Worm (Caenorhabditis elegans): Measurements from ENCODE around the gene inx-2.
A peak's percentile ranks its signal among the peaks of the same experiment; 100 is the strongest.

The inx-2 gene

DNA sequence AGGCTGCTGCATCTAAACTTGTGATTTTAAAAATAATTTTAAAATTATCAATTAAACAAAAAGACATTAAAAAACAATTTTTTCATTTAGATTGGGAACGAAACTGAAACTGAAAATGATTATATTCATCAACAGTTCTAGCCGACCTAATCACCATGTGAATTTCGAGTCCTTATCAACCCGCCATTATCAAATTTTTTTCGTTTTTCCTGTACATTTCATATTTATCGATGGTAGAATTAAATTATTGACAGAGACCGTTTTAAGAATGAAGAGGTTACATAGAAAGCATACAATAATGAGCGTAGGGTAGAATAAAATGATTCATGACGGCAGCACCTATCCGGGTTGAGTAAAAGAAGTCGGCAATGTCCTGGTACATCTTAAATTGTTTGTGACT, 27.7 kb upstream of the inx-2 start, which contains the start of gene asm-2:
TSS of gene asm-2 (minus strand) at position 12 of the 400 bp plus-strand sequence.
- TF ChIP-seq ztf-23 (GFP tag; IDR thresholded peaks at IDR 0.05) (no peak), med-1 (GFP tag; optimal IDR thresholded peaks at IDR 0.05; ENCODE audit: insufficient read depth) (no peak), klf-2 (GFP tag; conservative IDR thresholded peaks at IDR 0.05) (no peak), ref-1 (GFP tag; conservative IDR thresholded peaks at IDR 0.05) (no peak), cog-1 (tag; optimal IDR thresholded peaks at IDR 0.05) (no peak), ztf-29 (GFP tag; IDR thresholded peaks at IDR 0.05) (no peak), T22C8.4 (GFP tag; IDR thresholded peaks at IDR 0.05) (no peak), flt-1 (GFP tag; IDR thresholded peaks at IDR 0.05) (no peak)

DNA sequence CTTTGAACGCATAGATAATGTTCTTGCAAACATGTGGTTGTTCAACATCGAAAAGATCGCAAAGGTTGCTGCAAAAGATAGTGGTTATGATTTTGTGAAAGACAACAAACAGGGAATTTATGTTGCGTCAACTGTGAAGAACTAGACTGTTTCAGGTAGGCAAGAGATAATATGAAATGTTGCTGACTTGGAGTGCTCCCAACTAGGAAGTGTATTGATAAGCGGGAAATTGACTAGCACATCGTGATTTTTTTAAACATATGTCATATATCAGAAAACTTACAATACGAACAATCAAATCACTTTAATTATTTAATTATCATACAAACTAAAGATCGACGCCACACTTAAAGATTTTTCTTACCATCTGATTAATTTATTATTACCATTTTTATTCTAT, 26.7 kb upstream of the inx-2 start:
- TF ChIP-seq T22C8.4 (GFP tag; IDR thresholded peaks at IDR 0.05) (no peak), ztf-23 (GFP tag; IDR thresholded peaks at IDR 0.05) (no peak), ztf-29 (GFP tag; IDR thresholded peaks at IDR 0.05) (no peak), flt-1 (GFP tag; IDR thresholded peaks at IDR 0.05) (no peak)

DNA sequence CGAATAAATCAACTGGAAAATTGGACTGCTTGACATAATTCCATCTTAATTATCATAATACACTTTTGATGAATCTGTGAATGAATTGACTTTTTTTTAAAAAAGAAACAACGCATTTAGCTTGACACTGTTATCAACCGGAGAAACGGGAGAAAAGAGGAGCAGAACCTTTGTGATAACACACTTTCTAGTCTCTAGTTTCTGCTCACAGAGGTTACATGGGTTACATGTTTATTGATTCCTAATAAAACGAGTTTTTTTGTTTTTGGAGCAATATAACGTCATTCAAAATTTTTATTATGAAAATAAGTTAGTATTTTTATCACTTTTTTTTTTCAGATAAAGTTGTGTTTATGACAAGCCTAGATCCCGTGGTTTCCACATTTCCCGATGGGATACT, 21.4 kb upstream of the inx-2 start, which contains the start of gene hizr-1:
TSS of gene hizr-1 (plus strand) at position 340 of the 400 bp plus-strand sequence.
- no peak for TF ChIP-seq cog-1 (tag; optimal IDR thresholded peaks at IDR 0.05)
- no peak for TF ChIP-seq ref-1 (GFP tag; conservative IDR thresholded peaks at IDR 0.05)
- TF ChIP-seq ztf-29 (GFP tag; IDR thresholded peaks at IDR 0.05), result no peak
- TF ChIP-seq klf-2 (GFP tag; conservative IDR thresholded peaks at IDR 0.05), result no peak
- no peak for TF ChIP-seq med-1 (GFP tag; optimal IDR thresholded peaks at IDR 0.05; ENCODE audit: insufficient read depth)
- TF ChIP-seq T22C8.4 (GFP tag; IDR thresholded peaks at IDR 0.05), result no peak
- TF ChIP-seq ztf-23 (GFP tag; IDR thresholded peaks at IDR 0.05), result no peak
- TF ChIP-seq tab-1 (GFP tag; IDR thresholded peaks at IDR 0.05), result no peak
- TF ChIP-seq flt-1 (GFP tag; IDR thresholded peaks at IDR 0.05), result no peak

DNA sequence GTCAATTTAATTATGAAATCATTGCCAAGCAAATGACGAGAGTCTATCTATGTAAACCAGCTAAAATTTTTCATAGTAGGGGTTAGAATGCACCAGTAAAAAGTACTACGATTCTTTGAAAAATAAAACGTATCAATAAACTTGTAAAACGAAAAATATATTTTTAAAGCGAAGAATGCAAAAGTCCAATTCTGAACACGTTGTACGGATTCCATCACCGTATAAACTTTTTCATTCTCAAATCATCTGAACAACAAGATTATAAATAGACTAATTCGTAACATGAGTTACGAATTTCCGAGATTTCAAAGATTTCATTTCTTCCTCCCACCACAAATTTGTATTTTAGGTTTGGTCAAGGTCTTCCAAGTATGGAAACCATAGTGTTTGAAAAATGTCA, 20.2 kb upstream of the inx-2 start, which contains the start of gene nlp-57:
TSS of gene nlp-57 (plus strand) at position 301 of the 400 bp plus-strand sequence.
- TF ChIP-seq ztf-23 (GFP tag; IDR thresholded peaks at IDR 0.05), result no peak
- TF ChIP-seq ref-1 (GFP tag; conservative IDR thresholded peaks at IDR 0.05), result no peak

DNA sequence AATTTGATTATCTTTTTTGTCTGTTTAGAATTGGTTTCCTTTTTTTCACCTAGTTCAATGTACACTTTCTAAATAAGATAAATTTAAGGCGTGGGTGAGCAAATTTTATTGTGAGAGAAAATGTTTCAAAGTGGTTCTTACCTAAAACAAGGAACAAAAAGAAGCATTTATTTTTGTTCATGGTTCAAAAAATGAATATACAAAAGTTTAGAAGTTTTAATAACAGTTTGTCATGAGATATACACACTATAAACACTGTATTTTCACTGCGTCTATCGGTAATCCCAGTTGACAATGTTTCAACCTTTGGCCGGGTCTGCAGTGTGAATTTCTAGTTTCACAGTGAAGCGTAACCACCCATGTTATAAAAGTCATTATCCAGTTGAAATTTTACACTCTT, 18.9 kb upstream of the inx-2 start, which contains the start of gene F08G12.11:
TSS of gene F08G12.11 (minus strand) at position 181 of the 400 bp plus-strand sequence.
- TF ChIP-seq ztf-29 (GFP tag; IDR thresholded peaks at IDR 0.05), result no peak
- no peak for TF ChIP-seq med-1 (GFP tag; optimal IDR thresholded peaks at IDR 0.05; ENCODE audit: insufficient read depth)
- TF ChIP-seq ztf-23 (GFP tag; IDR thresholded peaks at IDR 0.05), result no peak
- TF ChIP-seq ref-1 (GFP tag; conservative IDR thresholded peaks at IDR 0.05), result no peak
- TF ChIP-seq cog-1 (tag; optimal IDR thresholded peaks at IDR 0.05), result no peak
- TF ChIP-seq tab-1 (GFP tag; IDR thresholded peaks at IDR 0.05), result no peak
- TF ChIP-seq klf-2 (GFP tag; conservative IDR thresholded peaks at IDR 0.05), result no peak
- no peak for TF ChIP-seq T22C8.4 (GFP tag; IDR thresholded peaks at IDR 0.05)
- no peak for TF ChIP-seq flt-1 (GFP tag; IDR thresholded peaks at IDR 0.05)

DNA sequence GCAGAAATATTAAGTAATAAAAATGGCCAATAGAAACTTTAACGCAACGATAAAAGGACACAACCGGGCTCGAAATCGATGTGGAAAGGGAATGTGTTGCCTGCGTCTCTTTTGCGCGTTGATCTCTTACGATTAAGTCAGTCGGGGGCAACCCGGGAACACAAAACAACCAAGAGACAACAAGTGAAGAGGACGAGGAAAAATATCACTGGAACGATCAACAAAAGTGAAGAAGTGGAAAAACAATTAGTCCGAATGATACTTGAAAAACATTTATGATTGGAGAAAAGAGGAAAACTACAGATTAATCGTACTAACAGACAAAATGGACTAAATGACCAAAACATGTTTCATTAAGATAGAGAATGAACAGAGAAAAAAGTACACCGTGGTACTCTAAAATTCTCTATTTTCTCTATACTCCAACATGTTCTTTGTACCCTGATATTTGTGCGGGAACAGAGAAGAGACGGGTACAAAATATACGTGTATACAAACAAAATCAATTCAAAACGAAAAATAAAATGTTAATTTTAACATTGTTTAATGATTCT, 13.8 kb upstream of the inx-2 start, which contains the start of gene F08G12.5:
TSS of gene F08G12.5 (minus strand) at position 1 of the 554 bp plus-strand sequence.
- no peak for TF ChIP-seq T22C8.4 (GFP tag; IDR thresholded peaks at IDR 0.05)
- TF ChIP-seq flt-1 (GFP tag; IDR thresholded peaks at IDR 0.05), result no peak
- TF ChIP-seq ref-1 (GFP tag; conservative IDR thresholded peaks at IDR 0.05), result no peak
- TF ChIP-seq klf-2 (GFP tag; conservative IDR thresholded peaks at IDR 0.05), result no peak
- no peak for TF ChIP-seq tab-1 (GFP tag; IDR thresholded peaks at IDR 0.05)

DNA sequence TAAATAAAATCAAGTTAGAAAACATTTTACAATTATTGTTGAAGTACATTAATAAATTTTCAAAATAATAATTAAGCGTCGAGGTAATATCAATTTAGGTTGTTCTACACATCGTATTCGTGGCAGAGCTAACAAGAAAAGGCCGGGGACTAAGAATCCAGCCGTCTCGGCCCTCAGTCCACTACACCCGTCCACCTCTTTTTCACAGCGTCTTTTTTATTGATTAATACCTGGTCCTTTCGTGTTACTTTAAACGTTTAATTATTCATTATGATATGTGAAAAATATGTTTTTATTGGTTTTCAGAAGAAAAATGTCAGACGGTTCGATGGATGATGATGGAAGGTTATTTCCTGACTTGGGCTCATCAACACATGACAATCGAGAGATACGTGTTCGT, 10.5 kb upstream of the inx-2 start, which contains the start of gene vhl-1:
TSS of gene vhl-1 (plus strand) at position 301 of the 400 bp plus-strand sequence.
- no peak for TF ChIP-seq med-1 (GFP tag; optimal IDR thresholded peaks at IDR 0.05; ENCODE audit: insufficient read depth)
- TF ChIP-seq ztf-29 (GFP tag; IDR thresholded peaks at IDR 0.05), result no peak
- no peak for TF ChIP-seq T22C8.4 (GFP tag; IDR thresholded peaks at IDR 0.05)
- no peak for TF ChIP-seq ref-1 (GFP tag; conservative IDR thresholded peaks at IDR 0.05)
- no peak for TF ChIP-seq tab-1 (GFP tag; IDR thresholded peaks at IDR 0.05)
- TF ChIP-seq cog-1 (tag; optimal IDR thresholded peaks at IDR 0.05), result no peak
- no peak for TF ChIP-seq flt-1 (GFP tag; IDR thresholded peaks at IDR 0.05)
- TF ChIP-seq ztf-23 (GFP tag; IDR thresholded peaks at IDR 0.05), result no peak
- TF ChIP-seq klf-2 (GFP tag; conservative IDR thresholded peaks at IDR 0.05), result no peak

DNA sequence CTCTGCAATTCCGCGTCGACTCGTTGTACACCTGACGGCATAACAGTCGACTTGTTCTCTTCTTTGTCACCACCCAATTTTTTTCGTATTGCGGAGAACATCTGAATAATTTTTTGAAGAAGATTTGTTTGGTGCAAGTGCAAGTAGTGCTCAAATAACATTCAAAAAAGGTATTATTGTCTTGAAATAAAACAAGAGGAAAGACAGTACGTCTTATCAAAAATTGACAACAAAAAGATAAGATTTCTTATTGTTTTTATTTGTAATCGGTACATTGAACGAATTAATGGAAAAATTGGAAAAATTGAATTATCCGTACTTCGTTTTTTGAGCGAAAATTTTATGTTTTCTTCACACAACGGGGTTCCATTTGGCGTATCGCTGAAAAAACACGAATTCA, 9.2 kb upstream of the inx-2 start, which contains the start of gene F08G12.1:
TSS of gene F08G12.1 (minus strand) at position 101 of the 400 bp plus-strand sequence.
- no peak for TF ChIP-seq med-1 (GFP tag; optimal IDR thresholded peaks at IDR 0.05; ENCODE audit: insufficient read depth)
- no peak for TF ChIP-seq ztf-29 (GFP tag; IDR thresholded peaks at IDR 0.05)
- no peak for TF ChIP-seq cog-1 (tag; optimal IDR thresholded peaks at IDR 0.05)
- no peak for TF ChIP-seq ref-1 (GFP tag; conservative IDR thresholded peaks at IDR 0.05)
- no peak for TF ChIP-seq tab-1 (GFP tag; IDR thresholded peaks at IDR 0.05)
- TF ChIP-seq flt-1 (GFP tag; IDR thresholded peaks at IDR 0.05), result no peak
- no peak for TF ChIP-seq T22C8.4 (GFP tag; IDR thresholded peaks at IDR 0.05)
- no peak for TF ChIP-seq ztf-23 (GFP tag; IDR thresholded peaks at IDR 0.05)
- TF ChIP-seq klf-2 (GFP tag; conservative IDR thresholded peaks at IDR 0.05), result no peak

DNA sequence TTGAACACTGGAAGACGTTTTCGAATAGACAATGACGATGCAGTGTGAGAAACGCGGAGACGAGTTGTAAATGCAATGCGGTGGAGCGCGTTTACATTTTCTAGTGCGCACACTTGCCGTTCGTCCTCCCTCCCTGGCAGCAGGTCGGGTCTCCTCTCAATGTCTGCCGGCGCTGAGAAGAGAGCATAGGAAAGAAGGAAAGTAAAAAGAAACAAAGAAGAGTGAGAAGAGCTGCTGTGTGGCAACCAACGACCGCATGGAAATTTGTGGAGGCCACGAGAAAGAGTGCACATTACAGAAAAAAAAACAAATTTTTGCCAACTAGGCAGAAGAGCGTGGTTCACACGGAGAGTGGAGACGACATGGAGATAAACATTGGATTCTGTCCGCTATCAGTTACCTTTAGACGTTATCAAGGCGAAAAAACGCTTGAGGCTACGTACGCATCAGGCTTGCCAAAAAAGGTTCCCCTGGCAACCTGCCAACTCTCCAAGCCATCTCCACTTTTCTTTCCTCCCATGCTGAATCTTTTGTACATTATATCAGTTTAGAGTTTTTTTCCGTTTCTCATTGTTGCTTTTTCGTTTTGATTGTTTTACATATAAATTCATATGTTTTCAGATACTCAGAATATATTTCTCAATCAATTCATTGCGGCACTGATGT, 3.2 kb upstream of the inx-2 start, which contains the start of the genes snrp-40.1 and F08G12.3:
TSS of gene snrp-40.1 (minus strand) at position 143 of the 666 bp plus-strand sequence.
TSS of gene F08G12.3 (plus strand) at position 616 of the 666 bp plus-strand sequence.
- TF ChIP-seq ztf-23 (GFP tag; IDR thresholded peaks at IDR 0.05), result no peak
- peak; percentile 76 for TF ChIP-seq cog-1 (tag; optimal IDR thresholded peaks at IDR 0.05)
- no peak for TF ChIP-seq klf-2 (GFP tag; conservative IDR thresholded peaks at IDR 0.05)
- TF ChIP-seq ref-1 (GFP tag; conservative IDR thresholded peaks at IDR 0.05), result no peak
- TF ChIP-seq T22C8.4 (GFP tag; IDR thresholded peaks at IDR 0.05), result no peak
- no peak for TF ChIP-seq ztf-29 (GFP tag; IDR thresholded peaks at IDR 0.05)
- TF ChIP-seq med-1 (GFP tag; optimal IDR thresholded peaks at IDR 0.05; ENCODE audit: insufficient read depth), result no peak
- peak; percentile 46 for TF ChIP-seq flt-1 (GFP tag; IDR thresholded peaks at IDR 0.05)

All from whole organism, midembryonic.